Worm (Caenorhabditis elegans): Measurements from ENCODE around the gene trxr-1.

- TF ChIP-seq unc-62 (GFP tag; optimal IDR thresholded peaks at IDR 0.05) (no peak), R02D3.7 (tag; optimal IDR thresholded peaks at IDR 0.05) (no peak), unc-39 (tag; optimal IDR thresholded peaks at IDR 0.05) (no peak), lin-39 (tag; optimal IDR thresholded peaks at IDR 0.05) (no peak), nhr-12 (tag; optimal IDR thresholded peaks at IDR 0.05) (no peak), egl-27 (tag; optimal IDR thresholded peaks at IDR 0.05) (no peak), zag-1 (tag; optimal IDR thresholded peaks at IDR 0.05) (no peak), nhr-67 (tag; optimal IDR thresholded peaks at IDR 0.05) (no peak), ZK546.5 (tag; optimal IDR thresholded peaks at IDR 0.05) (no peak), elt-3 (tag; optimal IDR thresholded peaks at IDR 0.05) (no peak), tbx-2 (tag; optimal IDR thresholded peaks at IDR 0.05) (no peak), lin-15B (tag; optimal IDR thresholded peaks at IDR 0.05) (no peak), elt-1 (tag; optimal IDR thresholded peaks at IDR 0.05) (no peak), nhr-76 (tag; optimal IDR thresholded peaks at IDR 0.05) (no peak)
Measured at ce11 chrIV:6974162-6974938, 37.4 kb upstream of the trxr-1 start.

All from whole organism, L3 larva.